Worm (Caenorhabditis elegans) whole organism, mixed stage, embryonic: ENCODE results near the gene sft-1.

ENCODE experiments used
- drap-1 ChIP-seq: fragments of 200-800 bp; sonication (Bioruptor generic); optimal IDR thresholded peaks from 3 replicates; lab custom pipeline; 2018; ENCODE audit warnings: mild to moderate bottlenecking, missing genetic modification characterization, missing compliant biosample characterization
- lin-13 ChIP-seq: fragments of 150-350 bp; optimal IDR thresholded peaks from 2 replicates; lab custom pipeline; 2014; ENCODE audit warnings: missing biosample characterization, missing genetic modification characterization
- nhr-12 ChIP-seq: fragments of 150-350 bp; optimal IDR thresholded peaks from 2 replicates; lab custom pipeline; 2014; ENCODE audit warnings: missing biosample characterization, missing genetic modification characterization
- nhr-76 ChIP-seq: sonication (generic microtip); optimal IDR thresholded peaks from 2 replicates; lab custom pipeline; 2017; ENCODE audit warnings: missing biosample characterization, missing genetic modification characterization

ce11 chrIII:3112616-3113015 is 26.1 kb downstream of the sft-1 start:
- no peak for TF ChIP-seq drap-1 (GFP tag; lab: Kevin White, UChicago)
- TF ChIP-seq nhr-12 (tag; lab: Kevin White, UChicago) = no peak
- no peak for TF ChIP-seq nhr-76
- no peak for TF ChIP-seq lin-13 (tag; lab: Kevin White, UChicago)
